Worm (Caenorhabditis elegans) whole organism, L1 larva: ENCODE measurements around the gene xbx-1.

Experiments
- ces-1 ChIP-seq: fragments of 150-350 bp; optimal IDR thresholded peaks from 2 replicates; lab custom pipeline; 2014; ENCODE audit warnings: missing biosample characterization, missing genetic modification reagents, missing genetic modification characterization
- mdl-1 ChIP-seq, 2 experiments: fragments of 150-350 bp; optimal IDR thresholded peaks; 2 replicates each; lab custom pipeline; 2014 to 2017; ENCODE audit warnings: missing biosample characterization in 2 of 2, missing genetic modification characterization in 2 of 2, inconsistent platforms in 1 of 2

ce11 chrV:14971136-14971535 is 8.9 kb upstream of the xbx-1 start, which contains the start of gene nlp-59:
- TF ChIP-seq mdl-1 (tag; optimal IDR thresholded peaks at IDR 0.05; lab: Kevin White, UChicago) (no peak), ces-1 (no peak)
